Fruit fly (Drosophila melanogaster) whole organism, wandering third instar larva: ENCODE measurements around the gene hwt.

Source experiments
- Myc ChIP-seq: fragments of >200 bp; optimal IDR thresholded peaks from 2 replicates; lab custom pipeline; 2017
- psq ChIP-seq: fragments of 200-800 bp; sonication (Bioruptor generic); optimal IDR thresholded peaks from 3 replicates; lab custom pipeline; 2017; ENCODE audit warnings: missing biosample characterization, mild to moderate bottlenecking, missing genetic modification characterization, moderate library complexity

DNA sequence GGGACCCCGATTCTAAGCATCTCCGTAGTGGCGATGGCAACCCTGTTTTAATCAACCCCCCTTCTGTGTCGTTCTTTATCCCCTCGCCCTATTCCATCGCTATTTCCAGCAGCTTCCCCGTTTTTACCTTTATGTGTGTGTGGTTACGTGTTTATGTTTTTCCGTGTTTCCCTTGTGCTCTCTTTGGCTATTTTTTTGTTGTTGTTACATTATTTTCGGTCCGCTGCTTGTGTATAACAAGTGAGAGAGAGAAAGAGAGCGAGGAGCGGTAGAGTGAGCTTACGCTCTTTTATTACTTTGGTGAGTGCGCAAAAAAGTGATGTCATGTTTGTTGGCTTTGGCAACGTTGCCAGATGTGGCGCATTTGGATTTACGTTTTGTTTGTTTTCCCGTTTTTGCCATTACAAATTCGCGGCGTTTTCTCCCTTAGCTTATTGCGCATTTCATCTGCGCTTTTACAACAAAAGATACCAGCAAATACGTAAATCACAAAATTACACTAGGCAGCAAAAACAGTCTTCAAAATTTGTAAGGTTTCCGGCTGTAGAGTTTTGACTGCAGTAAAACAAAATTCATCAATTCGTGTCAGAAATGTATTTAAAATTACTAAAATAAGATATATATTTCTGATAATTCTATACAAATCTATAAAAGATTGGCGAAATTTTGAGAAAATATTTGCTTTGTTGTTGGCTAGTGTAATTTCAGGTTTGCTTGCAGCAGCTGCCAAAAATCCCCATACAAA, 97.9 kb downstream of the hwt start:
- no peak for TF ChIP-seq Myc (lab: Kevin White, UChicago)
- peak; percentile 10 for TF ChIP-seq psq (GFP tag; lab: Kevin White, UChicago)
